Fruit fly (Drosophila melanogaster) whole organism, embryonic: ENCODE results near the gene Traf-like.

Source experiments
- BEAF-32 ChIP-seq: fragments of 200-800 bp; sonication (Bioruptor generic); optimal IDR thresholded peaks from 3 replicates; lab custom pipeline; 2017; ENCODE audit warnings: missing biosample characterization, missing genetic modification characterization, mild to moderate bottlenecking, moderate library complexity, missing genetic modification reagents
- BtbVII ChIP-seq: fragments of 200-800 bp; sonication (Bioruptor generic); optimal IDR thresholded peaks from 3 replicates; lab custom pipeline; 2017; ENCODE audit warnings: missing biosample characterization, mild to moderate bottlenecking, missing genetic modification characterization
- CG10654 ChIP-seq: fragments of 200-800 bp; sonication (Bioruptor generic); optimal IDR thresholded peaks from 2 replicates; lab custom pipeline; 2016; ENCODE audit warnings: missing biosample characterization, missing genetic modification characterization
- CG11085 ChIP-seq: fragments of 200-800 bp; sonication (Bioruptor generic); IDR thresholded peaks from 2 replicates; pipeline ENCODE4 v1.3.6; 2022; ENCODE audit warnings: missing biosample characterization, missing genetic modification characterization
- CG11456 ChIP-seq: fragments of 200-800 bp; sonication (Bioruptor generic); IDR thresholded peaks from 3 replicates; pipeline ENCODE4 v1.3.6; 2022; ENCODE audit warnings: missing biosample characterization, missing genetic modification characterization
- CG13123 ChIP-seq: fragments of 200-800 bp; sonication (Bioruptor generic); optimal IDR thresholded peaks from 2 replicates; lab custom pipeline; 2016; ENCODE audit warnings: missing biosample characterization, missing genetic modification characterization
- CG13296 ChIP-seq: fragments of 200-800 bp; sonication (Bioruptor generic); optimal IDR thresholded peaks from 3 replicates; lab custom pipeline; 2018; ENCODE audit warnings: missing biosample characterization, mild to moderate bottlenecking, missing genetic modification characterization
- CG13894 ChIP-seq: fragments of 200-800 bp; sonication (Bioruptor generic); optimal IDR thresholded peaks from 3 replicates; lab custom pipeline; 2018; ENCODE audit warnings: missing biosample characterization, mild to moderate bottlenecking, missing genetic modification characterization, moderate library complexity
- CG1603 ChIP-seq: fragments of 200-800 bp; sonication (Bioruptor generic); optimal IDR thresholded peaks from 2 replicates; lab custom pipeline; 2019; ENCODE audit warnings: missing biosample characterization, mild to moderate bottlenecking, missing genetic modification characterization, moderate library complexity
- CG1792 ChIP-seq: fragments of 200-800 bp; sonication (Bioruptor generic); optimal IDR thresholded peaks from 2 replicates; lab custom pipeline; 2016; ENCODE audit warnings: missing biosample characterization, missing genetic modification characterization
- CG2202 ChIP-seq: fragments of 200-800 bp; sonication (Bioruptor generic); optimal IDR thresholded peaks from 2 replicates; lab custom pipeline; 2018; ENCODE audit warnings: missing biosample characterization, mild to moderate bottlenecking, missing genetic modification characterization
- CG2678 ChIP-seq: fragments of 200-800 bp; sonication (Bioruptor generic); optimal IDR thresholded peaks from 3 replicates; lab custom pipeline; 2019; ENCODE audit warnings: missing biosample characterization, mild to moderate bottlenecking, missing genetic modification characterization, moderate library complexity
- CG2889 ChIP-seq: fragments of 200-800 bp; sonication (Bioruptor generic); IDR thresholded peaks from 3 replicates; pipeline ENCODE4 v1.3.6; 2022; ENCODE audit warnings: missing biosample characterization, missing genetic modification characterization
- CG4328 ChIP-seq: fragments of 200-800 bp; sonication (Bioruptor generic); optimal IDR thresholded peaks from 3 replicates; lab custom pipeline; 2017; ENCODE audit warnings: missing biosample characterization, missing genetic modification reagents, missing genetic modification characterization
- CG4404 ChIP-seq: fragments of 200-800 bp; sonication (Bioruptor generic); IDR thresholded peaks from 2 replicates; pipeline ENCODE4 v1.3.6; 2022; ENCODE audit warnings: missing biosample characterization, missing genetic modification characterization
- CG4820 ChIP-seq: fragments of 200-800 bp; sonication (Bioruptor generic); optimal IDR thresholded peaks from 3 replicates; lab custom pipeline; 2016; ENCODE audit warnings: missing biosample characterization, missing genetic modification characterization
- CG6175 ChIP-seq: fragments of 200-800 bp; sonication (Bioruptor generic); IDR thresholded peaks from 3 replicates; pipeline ENCODE4 v1.3.6; 2022; ENCODE audit warnings: missing biosample characterization, missing genetic modification characterization
- CG7271 ChIP-seq: fragments of 200-800 bp; sonication (Bioruptor generic); optimal IDR thresholded peaks from 2 replicates; lab custom pipeline; 2018; ENCODE audit warnings: missing biosample characterization, mild to moderate bottlenecking, missing genetic modification characterization, moderate library complexity
- CG8765 ChIP-seq: fragments of 200-800 bp; sonication (Bioruptor generic); IDR thresholded peaks from 2 replicates; pipeline ENCODE4 v1.3.6; 2022; ENCODE audit warnings: missing biosample characterization, missing genetic modification characterization
- CG9797 ChIP-seq: fragments of 200-800 bp; sonication (Bioruptor generic); optimal IDR thresholded peaks from 3 replicates; lab custom pipeline; 2018; ENCODE audit warnings: missing biosample characterization, mild to moderate bottlenecking, missing genetic modification characterization
- Deaf1 ChIP-seq: fragments of 200-800 bp; optimal IDR thresholded peaks from 3 replicates; lab custom pipeline; 2019; ENCODE audit warnings: missing biosample characterization, mild to moderate bottlenecking, missing genetic modification characterization, moderate library complexity
- Dip2 ChIP-seq: fragments of 200-800 bp; sonication (Bioruptor generic); IDR thresholded peaks from 2 replicates; pipeline ENCODE4 v1.3.6; 2022; ENCODE audit warnings: missing biosample characterization, missing genetic modification characterization
- Dll ChIP-seq: fragments of 200-800 bp; sonication (Bioruptor generic); IDR thresholded peaks from 4 replicates; pipeline ENCODE4 v1.3.6; 2022; ENCODE audit warnings: missing biosample characterization, missing genetic modification characterization; ENCODE audit not compliant: partially characterized antibody
- E2f2 ChIP-seq: fragments of 200-800 bp; sonication (Bioruptor generic); IDR thresholded peaks from 2 replicates; pipeline ENCODE4 v1.3.6; 2022; ENCODE audit warnings: missing biosample characterization, missing genetic modification characterization
- HmgD ChIP-seq: fragments of 200-800 bp; sonication (Bioruptor generic); optimal IDR thresholded peaks from 3 replicates; lab custom pipeline; 2016; ENCODE audit warnings: missing biosample characterization, missing genetic modification characterization
- Hr51 ChIP-seq, 2 experiments: fragments of 200-800 bp; sonication (Bioruptor generic); optimal IDR thresholded peaks; 2 replicates in 1 of 2; 3 replicates in 1 of 2; lab custom pipeline; 2016 to 2018; ENCODE audit warnings: missing biosample characterization in 2 of 2, missing genetic modification characterization in 2 of 2, mild to moderate bottlenecking in 1 of 2, moderate library complexity in 1 of 2
- Kr ChIP-seq: fragments of 200-800 bp; sonication (Bioruptor generic); optimal IDR thresholded peaks from 2 replicates; lab custom pipeline; 2017; ENCODE audit warnings: missing biosample characterization, mild to moderate bottlenecking, missing genetic modification characterization
- NC2β ChIP-seq: fragments of 200-800 bp; sonication (Bioruptor generic); optimal IDR thresholded peaks from 2 replicates; lab custom pipeline; 2016; ENCODE audit warnings: missing biosample characterization, missing genetic modification characterization
- Nf-YB ChIP-seq: fragments of 200-800 bp; sonication (Bioruptor generic); optimal IDR thresholded peaks from 3 replicates; lab custom pipeline; 2019; ENCODE audit warnings: missing biosample characterization, mild to moderate bottlenecking, missing genetic modification characterization, moderate library complexity
- Usf ChIP-seq: fragments of 200-800 bp; sonication (Bioruptor generic); optimal IDR thresholded peaks from 2 replicates; lab custom pipeline; 2017; ENCODE audit warnings: missing genotype, missing biosample characterization, missing genetic modification characterization
- Xbp1 ChIP-seq: fragments of 200-800 bp; sonication (Bioruptor generic); optimal IDR thresholded peaks from 3 replicates; lab custom pipeline; 2016; ENCODE audit warnings: missing biosample characterization, mild to moderate bottlenecking, missing genetic modification characterization
- ab ChIP-seq: fragments of 200-800 bp; sonication (Bioruptor generic); optimal IDR thresholded peaks from 2 replicates; lab custom pipeline; 2016; ENCODE audit warnings: missing biosample characterization, missing genetic modification characterization
- ara ChIP-seq: fragments of 200-800 bp; sonication (Bioruptor generic); IDR thresholded peaks from 2 replicates; pipeline ENCODE4 v1.3.6; 2022; ENCODE audit warnings: missing biosample characterization, missing genetic modification characterization
- bcd ChIP-seq: fragments of 200-800 bp; sonication (Bioruptor generic); optimal IDR thresholded peaks from 2 replicates; lab custom pipeline; 2017; ENCODE audit warnings: missing biosample characterization, mild to moderate bottlenecking, missing genetic modification characterization
- bowl ChIP-seq: fragments of 200-800 bp; sonication (Bioruptor generic); IDR thresholded peaks from 2 replicates; pipeline ENCODE4 v1.3.6; 2022; ENCODE audit warnings: missing biosample characterization, missing genetic modification characterization
- br ChIP-seq: fragments of >200 bp; optimal IDR thresholded peaks from 2 replicates; lab custom pipeline; 2017
- crol ChIP-seq: fragments of 200-800 bp; sonication (Bioruptor generic); IDR thresholded peaks from 2 replicates; pipeline ENCODE4 v1.3.6; 2022; ENCODE audit warnings: missing biosample characterization, missing genetic modification characterization
- cwo ChIP-seq: fragments of 200-800 bp; sonication (Bioruptor generic); optimal IDR thresholded peaks from 3 replicates; lab custom pipeline; 2017; ENCODE audit warnings: missing biosample characterization, missing genetic modification characterization, mild to moderate bottlenecking, moderate library complexity, missing genetic modification reagents
- disco-r ChIP-seq: fragments of 200-800 bp; sonication (Bioruptor generic); optimal IDR thresholded peaks from 2 replicates; lab custom pipeline; 2016; ENCODE audit warnings: missing biosample characterization, missing genetic modification characterization
- dmrt11E ChIP-seq: fragments of 200-800 bp; sonication (Bioruptor generic); optimal IDR thresholded peaks from 3 replicates; lab custom pipeline; 2018; ENCODE audit warnings: missing biosample characterization, mild to moderate bottlenecking, missing genetic modification characterization, moderate library complexity
- gro ChIP-seq: fragments of 200-800 bp; sonication (Bioruptor generic); optimal IDR thresholded peaks from 2 replicates; lab custom pipeline; 2016; ENCODE audit warnings: missing biosample characterization, missing genetic modification characterization
- gsb-n ChIP-seq: fragments of 200-800 bp; sonication (Bioruptor generic); optimal IDR thresholded peaks from 3 replicates; lab custom pipeline; 2018; ENCODE audit warnings: missing biosample characterization, mild to moderate bottlenecking, missing genetic modification characterization
- h ChIP-seq: fragments of >200 bp; optimal IDR thresholded peaks from 2 replicates; lab custom pipeline; 2017
- hth ChIP-seq: fragments of >200 bp; optimal IDR thresholded peaks from 2 replicates; lab custom pipeline; 2017; ENCODE audit warnings: inconsistent platforms
- lmd ChIP-seq: fragments of 200-800 bp; sonication (Bioruptor generic); IDR thresholded peaks from 2 replicates; pipeline ENCODE4 v1.3.6; 2022; ENCODE audit warnings: missing biosample characterization, missing genetic modification characterization
- mam ChIP-seq: fragments of 200-800 bp; sonication (Bioruptor generic); optimal IDR thresholded peaks from 3 replicates; lab custom pipeline; 2016; ENCODE audit warnings: missing biosample characterization, missing genetic modification characterization
- oc ChIP-seq: fragments of 200-800 bp; sonication (Bioruptor generic); optimal IDR thresholded peaks from 2 replicates; lab custom pipeline; 2018; ENCODE audit warnings: missing biosample characterization, mild to moderate bottlenecking, missing genetic modification characterization, moderate library complexity
- pan ChIP-seq, 4 experiments: fragments of >200 bp in 3 of 4; fragments of 200-800 bp in 1 of 4; sonication (Bioruptor generic) in 1 of 4; optimal IDR thresholded peaks in 3 of 4; IDR thresholded peaks in 1 of 4; 2 replicates each; pipeline versions ENCODE4 v1.3.6 to Lab custom; 2017 to 2022; ENCODE audit warnings: missing biosample characterization in 2 of 4, missing genetic modification characterization in 2 of 4, mixed read lengths in 1 of 4
- psq ChIP-seq: fragments of 200-800 bp; sonication (Bioruptor generic); optimal IDR thresholded peaks from 2 replicates; lab custom pipeline; 2017; ENCODE audit warnings: missing biosample characterization, missing genetic modification characterization
- ssp ChIP-seq: fragments of 200-800 bp; sonication (Bioruptor generic); IDR thresholded peaks from 2 replicates; pipeline ENCODE4 v1.3.6; 2022; ENCODE audit warnings: missing biosample characterization, missing genetic modification characterization
- tll ChIP-seq, 2 experiments: fragments of 200-800 bp in 1 of 2; fragments of >200 bp in 1 of 2; sonication (Bioruptor generic) in 1 of 2; optimal IDR thresholded peaks; 2 replicates each; lab custom pipeline; 2017 to 2019; ENCODE audit warnings: missing biosample characterization in 2 of 2, missing genetic modification characterization in 2 of 2, mild to moderate bottlenecking in 1 of 2, moderate library complexity in 1 of 2
- vfl ChIP-seq: fragments of 200-800 bp; sonication (Bioruptor generic); optimal IDR thresholded peaks from 2 replicates; lab custom pipeline; 2016; ENCODE audit warnings: missing biosample characterization, missing genetic modification characterization

Gene Traf-like

dm6 chrX:16385942-16386392, 28.9 kb upstream of the Traf-like start (continued):
- no peak for TF ChIP-seq CG8765
- TF ChIP-seq disco-r, result no peak
- TF ChIP-seq crol (GFP tag; lab: Robert Waterston, UW), result no peak
- peak; percentile 56 for TF ChIP-seq cwo (GFP tag; lab: Kevin White, UChicago)
- TF ChIP-seq CG13296 (GFP tag; lab: Kevin White, UChicago), result peak; percentile 22
- TF ChIP-seq gro (GFP tag; lab: Kevin White, UChicago), result peak; percentile 45
- TF ChIP-seq Kr (GFP tag; lab: Kevin White, UChicago), result no peak
- TF ChIP-seq ara (GFP tag; lab: Robert Waterston, UW), result no peak
- peak; percentile 14 for TF ChIP-seq BtbVII (GFP tag; lab: Kevin White, UChicago)
- no peak for TF ChIP-seq HmgD (GFP tag; lab: Kevin White, UChicago)
- TF ChIP-seq CG1792 (GFP tag; lab: Kevin White, UChicago), result no peak
- no peak for TF ChIP-seq E2f2 (GFP tag; lab: Robert Waterston, UW)
- no peak for TF ChIP-seq NC2β (GFP tag; lab: Kevin White, UChicago)
- TF ChIP-seq h (lab: Kevin White, UChicago), result no peak
- TF ChIP-seq lmd (GFP tag; lab: Robert Waterston, UW), result 0 out of 2 replicates have a peak, but pooled peaks have one; percentile 13
- TF ChIP-seq CG6175 (GFP tag; lab: Robert Waterston, UW), result no peak
- TF ChIP-seq CG13123 (GFP tag; lab: Kevin White, UChicago), result no peak
- no peak for TF ChIP-seq Usf
- no peak for TF ChIP-seq CG9797 (GFP tag; lab: Kevin White, UChicago)
- no peak for TF ChIP-seq ab (GFP tag; lab: Kevin White, UChicago)
- no peak for TF ChIP-seq psq (GFP tag; lab: Kevin White, UChicago)
- no peak for TF ChIP-seq hth (lab: Kevin White, UChicago)
- no peak for TF ChIP-seq gsb-n (tag; lab: Kevin White, UChicago)
- 0 out of 2 replicates have a peak, but pooled peaks have one; percentile 30 for TF ChIP-seq ssp (GFP tag; lab: Robert Waterston, UW)
- TF ChIP-seq tll (GFP tag; optimal IDR thresholded peaks at IDR 0.05; lab: Kevin White, UChicago), result no peak
- TF ChIP-seq pan (optimal IDR thresholded peaks at IDR 0.05; lab: Kevin White, UChicago), result no peak
- TF ChIP-seq pan (GFP tag; optimal IDR thresholded peaks at IDR 0.05 in 1 of 2, IDR thresholded peaks at IDR 0.05 in 1 of 2), result no peak
- TF ChIP-seq vfl, result no peak
- no peak for TF ChIP-seq BEAF-32 (GFP tag; lab: Kevin White, UChicago)
- peak; percentile 68 for TF ChIP-seq CG2678
- no peak for TF ChIP-seq Nf-YB (GFP tag; lab: Kevin White, UChicago)
- TF ChIP-seq CG11456, result no peak
- no peak for TF ChIP-seq CG13894
- no peak for TF ChIP-seq CG10654 (GFP tag; lab: Kevin White, UChicago)
- no peak for TF ChIP-seq CG4820 (GFP tag; lab: Kevin White, UChicago)
- peak; percentile 35 for TF ChIP-seq bcd
- no peak for TF ChIP-seq CG2889
- TF ChIP-seq oc (tag; lab: Kevin White, UChicago), result no peak
- no peak for TF ChIP-seq dmrt11E (tag; lab: Kevin White, UChicago)
- TF ChIP-seq CG4328 (GFP tag; lab: Kevin White, UChicago), result peak; percentile 16
- TF ChIP-seq CG7271, result no peak
- TF ChIP-seq CG1603 (tag; lab: Kevin White, UChicago), result no peak
- peak; percentile 1 for TF ChIP-seq Xbp1 (GFP tag; lab: Kevin White, UChicago)
- no peak for TF ChIP-seq Dll (GFP tag; lab: Robert Waterston, UW)
- TF ChIP-seq bowl (GFP tag; lab: Robert Waterston, UW), result no peak
- no peak for TF ChIP-seq CG4404 (GFP tag; lab: Robert Waterston, UW)
- TF ChIP-seq Dip2 (GFP tag; lab: Robert Waterston, UW), result no peak
- no peak for TF ChIP-seq mam
- TF ChIP-seq CG11085 (GFP tag; lab: Robert Waterston, UW), result no peak
- TF ChIP-seq CG2202 (tag; lab: Kevin White, UChicago), result no peak
- no peak for TF ChIP-seq br (lab: Kevin White, UChicago)
- peak; percentile 29 to 47 for TF ChIP-seq Hr51 (GFP tag; optimal IDR thresholded peaks at IDR 0.05; lab: Kevin White, UChicago)
- no peak for TF ChIP-seq Deaf1
